Worm (Caenorhabditis elegans) whole organism, midembryonic: Measurements from ENCODE around the gene hlh-11.

Source experiments
- T22C8.4 ChIP-seq: fragments of 200-800 bp; sonication (Bioruptor generic); IDR thresholded peaks from 2 replicates; pipeline ENCODE4 v1.3.6; 2022; ENCODE audit warnings: missing genetic modification characterization, missing compliant biosample characterization
- cog-1 ChIP-seq: sonication (generic microtip); optimal IDR thresholded peaks from 2 replicates; lab custom pipeline; 2016; ENCODE audit warnings: missing genetic modification characterization, missing compliant biosample characterization
- flt-1 ChIP-seq: fragments of 200-800 bp; sonication (Bioruptor generic); IDR thresholded peaks from 2 replicates; pipeline ENCODE4 v1.3.6; 2022; ENCODE audit warnings: missing genetic modification characterization, missing compliant biosample characterization
- klf-2 ChIP-seq: fragments of 200-800 bp; sonication (Bioruptor generic); conservative IDR thresholded peaks from 2 replicates; pipeline ENCODE4 v1.3.6; 2022; ENCODE audit warnings: missing genetic modification reagents, missing genetic modification characterization, missing compliant biosample characterization
- med-1 ChIP-seq: sonication (generic microtip); optimal IDR thresholded peaks from 2 replicates; lab custom pipeline; 2017; ENCODE audit warnings: missing genetic modification characterization, mild to moderate bottlenecking, missing compliant biosample characterization, antibody characterized with exemption, missing genetic modification reagents; ENCODE audit not compliant: insufficient read depth
- ref-1 ChIP-seq: fragments of 200-800 bp; sonication (Bioruptor generic); conservative IDR thresholded peaks from 2 replicates; pipeline ENCODE4 v1.3.6; 2022; ENCODE audit warnings: missing genetic modification reagents, missing genetic modification characterization, missing compliant biosample characterization
- tab-1 ChIP-seq: fragments of 200-800 bp; sonication (Bioruptor generic); IDR thresholded peaks from 2 replicates; pipeline ENCODE4 v1.3.6; 2022; ENCODE audit warnings: missing genetic modification characterization, missing compliant biosample characterization
- ztf-23 ChIP-seq: fragments of 200-800 bp; sonication (Bioruptor generic); IDR thresholded peaks from 2 replicates; pipeline ENCODE4 v1.3.6; 2022; ENCODE audit warnings: missing genetic modification reagents, missing genetic modification characterization, missing compliant biosample characterization
- ztf-29 ChIP-seq: fragments of 200-800 bp; sonication (Bioruptor generic); IDR thresholded peaks from 2 replicates; pipeline ENCODE4 v1.3.6; 2022; ENCODE audit warnings: missing genetic modification reagents, missing genetic modification characterization, missing compliant biosample characterization

hlh-11 gene

ce11 chrIII:9661119-9661518 is 41.6 kb downstream of the hlh-11 start:
- TF ChIP-seq ztf-23: no peak
- no peak for TF ChIP-seq ztf-29 (GFP tag; lab: Robert Waterston, UW)
- no peak for TF ChIP-seq T22C8.4 (GFP tag; lab: Robert Waterston, UW)
- TF ChIP-seq flt-1: no peak
- no peak for TF ChIP-seq ref-1 (GFP tag; lab: Robert Waterston, UW)
- no peak for TF ChIP-seq cog-1 (tag; lab: Kevin White, UChicago)
- no peak for TF ChIP-seq klf-2
- no peak for TF ChIP-seq tab-1 (GFP tag; lab: Robert Waterston, UW)
- no peak for TF ChIP-seq med-1

- TF ChIP-seq ztf-29 (GFP tag; lab: Robert Waterston, UW): no peak
These were observed 42.9 kb downstream of the hlh-11 start for ce11 chrIII:9662266-9662959.

ce11 chrIII:9663943-9664342 is 44.4 kb downstream of the hlh-11 start:
- TF ChIP-seq T22C8.4 (GFP tag; lab: Robert Waterston, UW) (no peak), ref-1 (GFP tag; lab: Robert Waterston, UW) (no peak), flt-1 (no peak), ztf-29 (GFP tag; lab: Robert Waterston, UW) (no peak), tab-1 (GFP tag; lab: Robert Waterston, UW) (no peak), ztf-23 (no peak), cog-1 (tag; lab: Kevin White, UChicago) (no peak), med-1 (no peak), klf-2 (no peak)

- TF ChIP-seq ztf-23 (no peak), flt-1 (no peak), ref-1 (GFP tag; lab: Robert Waterston, UW) (no peak), cog-1 (tag; lab: Kevin White, UChicago) (no peak), klf-2 (no peak), ztf-29 (GFP tag; lab: Robert Waterston, UW) (no peak), tab-1 (GFP tag; lab: Robert Waterston, UW) (no peak), T22C8.4 (GFP tag; lab: Robert Waterston, UW) (no peak), med-1 (no peak)
These were observed 45.1 kb downstream of the hlh-11 start for ce11 chrIII:9664484-9665221.

- no peak for TF ChIP-seq med-1
- no peak for TF ChIP-seq ztf-23
- no peak for TF ChIP-seq ztf-29 (GFP tag; lab: Robert Waterston, UW)
- TF ChIP-seq flt-1: no peak
- no peak for TF ChIP-seq klf-2
- TF ChIP-seq cog-1 (tag; lab: Kevin White, UChicago): no peak
- TF ChIP-seq ref-1 (GFP tag; lab: Robert Waterston, UW): no peak
- TF ChIP-seq tab-1 (GFP tag; lab: Robert Waterston, UW): no peak
- TF ChIP-seq T22C8.4 (GFP tag; lab: Robert Waterston, UW): no peak
These were observed 46.1 kb downstream of the hlh-11 start for ce11 chrIII:9665490-9666179.

ce11 chrIII:9666239-9666638 is 46.7 kb downstream of the hlh-11 start:
- no peak for TF ChIP-seq tab-1 (GFP tag; lab: Robert Waterston, UW)
- no peak for TF ChIP-seq ref-1 (GFP tag; lab: Robert Waterston, UW)
- TF ChIP-seq ztf-23: no peak
- TF ChIP-seq cog-1 (tag; lab: Kevin White, UChicago): no peak
- TF ChIP-seq T22C8.4 (GFP tag; lab: Robert Waterston, UW): no peak
- TF ChIP-seq ztf-29 (GFP tag; lab: Robert Waterston, UW): no peak
- TF ChIP-seq med-1: no peak
- no peak for TF ChIP-seq klf-2

- TF ChIP-seq T22C8.4 (GFP tag; lab: Robert Waterston, UW): no peak
- TF ChIP-seq ref-1 (GFP tag; lab: Robert Waterston, UW): no peak
- no peak for TF ChIP-seq ztf-29 (GFP tag; lab: Robert Waterston, UW)
- TF ChIP-seq med-1: no peak
- no peak for TF ChIP-seq ztf-23
- TF ChIP-seq tab-1 (GFP tag; lab: Robert Waterston, UW): no peak
- no peak for TF ChIP-seq klf-2
- no peak for TF ChIP-seq flt-1
- TF ChIP-seq cog-1 (tag; lab: Kevin White, UChicago): no peak
These were observed 47.2 kb downstream of the hlh-11 start for ce11 chrIII:9666668-9667067.

- TF ChIP-seq tab-1 (GFP tag; lab: Robert Waterston, UW) (peak; percentile 76; the same call in 1 of the 2 replicates), cog-1 (tag; lab: Kevin White, UChicago) (no peak), ztf-29 (GFP tag; lab: Robert Waterston, UW) (0 out of 2 replicates have a peak, but pooled peaks have one; percentile 25), T22C8.4 (GFP tag; lab: Robert Waterston, UW) (no peak)
These were observed 48.2 kb downstream of the hlh-11 start, which contains the start of gene C07A9.9 for ce11 chrIII:9667591-9668265. C07A9.9 (minus strand) TSS chrIII:9667641.

ce11 chrIII:9669546-9669945 is 50.0 kb downstream of the hlh-11 start:
- TF ChIP-seq T22C8.4 (GFP tag; lab: Robert Waterston, UW): no peak
- no peak for TF ChIP-seq tab-1 (GFP tag; lab: Robert Waterston, UW)
- no peak for TF ChIP-seq ztf-23
- no peak for TF ChIP-seq med-1
- no peak for TF ChIP-seq cog-1 (tag; lab: Kevin White, UChicago)
- no peak for TF ChIP-seq ztf-29 (GFP tag; lab: Robert Waterston, UW)
- no peak for TF ChIP-seq ref-1 (GFP tag; lab: Robert Waterston, UW)
- no peak for TF ChIP-seq flt-1
- no peak for TF ChIP-seq klf-2
